Worm (Caenorhabditis elegans) whole organism, L4 larva: ENCODE data around the gene mig-18.

ENCODE experiments used
- F10B5.3 ChIP-seq: sonication (generic microtip); optimal IDR thresholded peaks from 2 replicates; lab custom pipeline; 2016; ENCODE audit warnings: mild to moderate bottlenecking, missing genetic modification characterization, missing compliant biosample characterization
- F26F4.8 ChIP-seq: fragments of 200-800 bp; sonication (Bioruptor generic); conservative IDR thresholded peaks from 2 replicates; pipeline ENCODE4 v1.3.6; 2022; ENCODE audit warnings: missing genetic modification characterization, missing compliant biosample characterization
- F44E2.7 ChIP-seq: fragments of 200-800 bp; sonication (Bioruptor generic); IDR thresholded peaks from 2 replicates; pipeline ENCODE4 v2.1.2; 2022; ENCODE audit warnings: missing genetic modification characterization, missing compliant biosample characterization
- F49E8.2 ChIP-seq: sonication (generic microtip); optimal IDR thresholded peaks from 2 replicates; lab custom pipeline; 2016; ENCODE audit warnings: missing compliant biosample characterization, mild to moderate bottlenecking, missing genetic modification characterization, borderline replicate concordance
- R02D3.7 ChIP-seq: fragments of 150-350 bp; sonication (generic microtip); optimal IDR thresholded peaks from 3 replicates; lab custom pipeline; 2014; ENCODE audit warnings: missing biosample characterization, missing genetic modification characterization
- T20F7.1 ChIP-seq: fragments of 200-800 bp; sonication (Bioruptor generic); optimal IDR thresholded peaks from 2 replicates; lab custom pipeline; 2018; ENCODE audit warnings: mild to moderate bottlenecking, missing genetic modification characterization, missing compliant biosample characterization
- T26A8.4 ChIP-seq: fragments of 200-800 bp; sonication (Bioruptor generic); IDR thresholded peaks from 2 replicates; pipeline ENCODE4 v1.3.6; 2022; ENCODE audit warnings: missing genetic modification characterization, missing compliant biosample characterization
- aha-1 ChIP-seq: fragments of 150-350 bp; peaks from one replicate; lab custom pipeline; 2014; ENCODE audit warnings: missing biosample characterization, missing genetic modification characterization
- aly-2 ChIP-seq: sonication (generic microtip); optimal IDR thresholded peaks from 2 replicates; lab custom pipeline; 2018; ENCODE audit warnings: missing biosample characterization, missing genetic modification characterization
- ceh-20 ChIP-seq: fragments of 200-800 bp; sonication (Bioruptor generic); IDR thresholded peaks from 2 replicates; pipeline ENCODE4 v1.3.6; 2022; ENCODE audit warnings: missing genetic modification reagents, missing genetic modification characterization, missing compliant biosample characterization
- ceh-32 ChIP-seq: sonication (generic microtip); optimal IDR thresholded peaks from 2 replicates; lab custom pipeline; 2016; ENCODE audit warnings: mild to moderate bottlenecking, missing genetic modification characterization, missing compliant biosample characterization; ENCODE audit not compliant: poor library complexity
- ceh-82 ChIP-seq: sonication (generic microtip); optimal IDR thresholded peaks from 2 replicates; lab custom pipeline; 2017; ENCODE audit warnings: missing biosample characterization, missing genetic modification characterization
- daf-8 ChIP-seq: fragments of 200-800 bp; sonication (Bioruptor generic); IDR thresholded peaks from 2 replicates; pipeline ENCODE4 v1.3.6; 2022; ENCODE audit warnings: missing genetic modification characterization, missing compliant biosample characterization
- dmd-6 ChIP-seq: fragments of 200-800 bp; sonication (Bioruptor generic); IDR thresholded peaks from 2 replicates; pipeline ENCODE4 v1.3.6; 2022; ENCODE audit warnings: missing genetic modification reagents, missing genetic modification characterization, missing compliant biosample characterization
- dve-1 ChIP-seq: sonication (generic microtip); optimal IDR thresholded peaks from 2 replicates; lab custom pipeline; 2017; ENCODE audit warnings: antibody characterized with exemption, mild to moderate bottlenecking, missing genetic modification characterization, missing compliant biosample characterization; ENCODE audit not compliant: insufficient read depth
- egl-43 ChIP-seq: fragments of 200-800 bp; sonication (Bioruptor generic); IDR thresholded peaks from 2 replicates; pipeline ENCODE4 v1.3.6; 2022; ENCODE audit warnings: missing genetic modification reagents, missing genetic modification characterization, missing compliant biosample characterization
- hlh-11 ChIP-seq: fragments of 200-800 bp; sonication (Bioruptor generic); optimal IDR thresholded peaks from 2 replicates; lab custom pipeline; 2018; ENCODE audit warnings: mild to moderate bottlenecking, missing genetic modification characterization, missing compliant biosample characterization
- lim-7 ChIP-seq: fragments of 200-800 bp; sonication (Bioruptor generic); IDR thresholded peaks from 2 replicates; pipeline ENCODE4 v1.3.6; 2022; ENCODE audit warnings: missing genetic modification characterization, missing compliant biosample characterization
- lir-3 ChIP-seq: sonication (generic microtip); optimal IDR thresholded peaks from 2 replicates; lab custom pipeline; 2016; ENCODE audit warnings: mild to moderate bottlenecking, missing genetic modification characterization, missing compliant biosample characterization
- lsy-2 ChIP-seq, 2 experiments: fragments of 150-350 bp in 1 of 2; sonication (generic microtip) in 1 of 2; optimal IDR thresholded peaks; 2 replicates each; lab custom pipeline; 2014 to 2017; ENCODE audit warnings: missing biosample characterization in 2 of 2, missing genetic modification characterization in 2 of 2
- madf-5 ChIP-seq, 2 experiments: fragments of 200-800 bp; sonication (Bioruptor generic); IDR thresholded peaks; 2 replicates each; pipeline ENCODE4 v1.3.6; 2022; ENCODE audit warnings: missing compliant biosample characterization in 2 of 2, missing genetic modification characterization in 2 of 2
- madf-9 ChIP-seq: fragments of 200-800 bp; sonication (Bioruptor generic); conservative IDR thresholded peaks from 2 replicates; pipeline ENCODE4 v1.3.6; 2022; ENCODE audit warnings: missing genetic modification reagents, missing genetic modification characterization, missing compliant biosample characterization
- mdl-1 ChIP-seq, 2 experiments: fragments of 150-350 bp in 1 of 2; sonication (generic microtip) in 1 of 2; optimal IDR thresholded peaks; 2 replicates each; lab custom pipeline; 2014 to 2017; ENCODE audit warnings: missing biosample characterization in 2 of 2, missing genetic modification characterization in 2 of 2
- mes-2 ChIP-seq: sonication (generic microtip); optimal IDR thresholded peaks from 2 replicates; lab custom pipeline; 2016; ENCODE audit warnings: missing genotype, mild to moderate bottlenecking, missing genetic modification characterization, missing compliant biosample characterization; ENCODE audit not compliant: poor library complexity, severe bottlenecking
- nhr-237 ChIP-seq: sonication (generic microtip); optimal IDR thresholded peaks from 2 replicates; lab custom pipeline; 2017; ENCODE audit warnings: missing biosample characterization, missing genetic modification characterization
- nhr-76 ChIP-seq: fragments of 150-350 bp; optimal IDR thresholded peaks from 2 replicates; lab custom pipeline; 2014; ENCODE audit warnings: missing biosample characterization, missing genetic modification characterization
- nhr-77 ChIP-seq: fragments of 150-350 bp; optimal IDR thresholded peaks from 2 replicates; lab custom pipeline; 2014; ENCODE audit warnings: missing biosample characterization, missing genetic modification characterization
- rbr-2 ChIP-seq: sonication (generic microtip); optimal IDR thresholded peaks from 2 replicates; lab custom pipeline; 2016; ENCODE audit warnings: missing genotype, missing genetic modification characterization, missing compliant biosample characterization
- set-16 ChIP-seq: fragments of 200-800 bp; sonication (Bioruptor generic); IDR thresholded peaks from 2 replicates; pipeline ENCODE4 v1.3.6; 2022; ENCODE audit warnings: missing genetic modification reagents, missing genetic modification characterization, missing compliant biosample characterization
- skn-1 ChIP-seq: fragments of 150-350 bp; optimal IDR thresholded peaks from 2 replicates; lab custom pipeline; 2014; ENCODE audit warnings: missing biosample characterization, missing genetic modification characterization
- snpc-1.2 ChIP-seq: fragments of 200-800 bp; sonication (Bioruptor generic); IDR thresholded peaks from 2 replicates; pipeline ENCODE4 v1.3.6; 2022; ENCODE audit warnings: missing genetic modification reagents, missing genetic modification characterization, missing compliant biosample characterization
- snpc-4 ChIP-seq: fragments of 150-350 bp; optimal IDR thresholded peaks from 2 replicates; lab custom pipeline; 2014; ENCODE audit warnings: missing biosample characterization, missing genetic modification characterization
- spr-1 ChIP-seq: sonication (generic microtip); optimal IDR thresholded peaks from 2 replicates; lab custom pipeline; 2016; ENCODE audit warnings: mild to moderate bottlenecking, missing genetic modification characterization, missing compliant biosample characterization
- spr-3 ChIP-seq: fragments of 200-800 bp; sonication (Bioruptor generic); optimal IDR thresholded peaks from 2 replicates; lab custom pipeline; 2018; ENCODE audit warnings: mild to moderate bottlenecking, missing genetic modification characterization, missing compliant biosample characterization
- tag-97 ChIP-seq: fragments of 200-800 bp; sonication (Bioruptor generic); IDR thresholded peaks from 2 replicates; pipeline ENCODE4 v1.3.6; 2022; ENCODE audit warnings: missing genetic modification characterization, missing compliant biosample characterization
- zag-1 ChIP-seq: fragments of 150-350 bp; optimal IDR thresholded peaks from 2 replicates; lab custom pipeline; 2014; ENCODE audit warnings: missing biosample characterization, missing genetic modification characterization
- zfp-2 ChIP-seq: sonication (generic microtip); optimal IDR thresholded peaks from 2 replicates; lab custom pipeline; 2016; ENCODE audit warnings: mild to moderate bottlenecking, missing genetic modification characterization, missing compliant biosample characterization
- zip-11 ChIP-seq: fragments of 200-800 bp; sonication (Bioruptor generic); IDR thresholded peaks from 2 replicates; pipeline ENCODE4 v1.3.6; 2022; ENCODE audit warnings: missing genetic modification characterization, missing compliant biosample characterization
- zip-2 ChIP-seq: fragments of 150-350 bp; optimal IDR thresholded peaks from 2 replicates; lab custom pipeline; 2014; ENCODE audit warnings: missing biosample characterization, missing genetic modification characterization

The mig-18 gene

ce11 chrIII:13427817-13428216 is 24.8 kb downstream of the mig-18 start:
- TF ChIP-seq lir-3 (tag; lab: Kevin White, UChicago) = no peak
- no peak for TF ChIP-seq mdl-1 (tag; optimal IDR thresholded peaks at IDR 0.05; lab: Kevin White, UChicago)
- no peak for TF ChIP-seq nhr-77 (tag; lab: Kevin White, UChicago)
- TF ChIP-seq T26A8.4 = no peak
- no peak for TF ChIP-seq R02D3.7 (tag; lab: Kevin White, UChicago)
- TF ChIP-seq zip-11 (GFP tag; lab: Robert Waterston, UW) = no peak
- TF ChIP-seq lsy-2 (tag; optimal IDR thresholded peaks at IDR 0.05; lab: Kevin White, UChicago) = no peak
- TF ChIP-seq snpc-4 (tag; lab: Kevin White, UChicago) = no peak
- no peak for TF ChIP-seq aly-2 (tag; lab: Kevin White, UChicago)

DNA sequence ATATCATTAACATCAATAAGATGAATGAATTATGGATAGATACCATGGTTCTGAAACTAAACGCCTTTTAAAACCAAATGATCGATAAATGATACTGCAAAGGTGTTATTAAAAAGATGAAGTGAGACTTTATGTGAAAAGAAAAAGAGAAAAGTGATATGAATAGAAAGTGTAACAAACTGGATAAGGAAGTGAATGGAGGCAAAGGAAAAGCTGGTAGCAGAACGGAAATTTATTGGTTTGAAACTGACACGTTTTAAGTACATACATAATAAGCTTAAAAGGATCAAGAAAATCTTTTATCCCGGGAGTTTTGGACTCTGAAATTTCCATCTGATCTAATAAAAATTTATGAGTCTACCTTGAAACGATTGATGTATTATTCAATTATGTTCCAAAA is 26.6 kb downstream of the mig-18 start, which contains the start of gene bli-5:
bli-5 (minus strand) TSS at position 101 of the 400 bp plus-strand sequence.
- TF ChIP-seq snpc-4 (tag; lab: Kevin White, UChicago) = no peak
- TF ChIP-seq nhr-77 (tag; lab: Kevin White, UChicago) = no peak
- no peak for TF ChIP-seq zip-2 (tag; lab: Kevin White, UChicago)
- no peak for TF ChIP-seq madf-5 (GFP tag; IDR thresholded peaks at IDR 0.05; lab: Robert Waterston, UW)
- TF ChIP-seq spr-1 (tag; lab: Kevin White, UChicago) = no peak
- TF ChIP-seq R02D3.7 (tag; lab: Kevin White, UChicago) = no peak
- no peak for TF ChIP-seq ceh-20
- no peak for TF ChIP-seq lim-7
- TF ChIP-seq, all 104 proteins: peak for 0

DNA sequence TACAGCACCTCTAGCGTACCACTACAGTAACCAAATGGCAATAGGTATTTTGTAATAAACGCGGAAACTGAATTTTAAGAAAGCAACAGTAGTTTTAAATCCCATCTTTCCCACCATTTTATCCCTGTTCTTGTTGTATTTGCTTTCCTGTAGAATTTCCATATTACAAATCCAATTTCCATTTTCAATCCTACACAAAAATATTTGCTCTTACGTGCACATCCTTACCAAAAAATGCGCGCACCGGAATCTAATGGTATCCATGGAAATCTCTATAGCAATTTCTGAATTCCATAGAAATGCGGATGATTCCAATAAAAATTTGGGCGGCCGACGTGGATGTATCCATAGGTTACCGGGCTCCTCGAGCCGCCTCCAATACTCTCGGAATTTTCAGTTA is 27.1 kb downstream of the mig-18 start, which contains the start of gene trf-1:
trf-1 (plus strand) TSS at position 301 of the 400 bp plus-strand sequence.
- TF ChIP-seq nhr-237 (tag; lab: Kevin White, UChicago) = no peak
- no peak for TF ChIP-seq ceh-20
- no peak for TF ChIP-seq tag-97 (GFP tag; lab: Robert Waterston, UW)
- TF ChIP-seq, all 104 proteins: peak for 0

DNA sequence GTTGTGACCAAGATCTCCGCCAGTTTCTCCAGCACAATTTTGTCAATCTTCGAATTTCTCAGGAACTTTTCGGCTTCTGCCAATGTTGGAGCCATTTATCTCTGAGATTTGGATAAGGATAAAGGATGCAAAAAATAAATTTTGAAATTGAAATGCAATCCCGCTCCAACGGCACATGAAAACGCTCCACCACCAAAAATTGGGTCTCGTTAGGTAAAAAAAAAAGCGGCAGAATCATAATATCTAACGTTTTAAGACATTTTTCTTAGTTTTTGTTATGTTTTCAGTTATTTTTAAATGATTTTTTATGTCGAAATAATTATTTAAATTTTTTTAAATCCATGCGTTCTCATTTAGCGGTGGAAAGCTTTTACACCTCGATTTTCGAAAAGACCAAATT is 31.4 kb downstream of the mig-18 start, which contains the start of gene F45G2.7:
F45G2.7 (minus strand) TSS at position 101 of the 400 bp plus-strand sequence.
- no peak for TF ChIP-seq egl-43
- TF ChIP-seq ceh-32 = no peak
- no peak for TF ChIP-seq dve-1 (tag; lab: Kevin White, UChicago)
- no peak for TF ChIP-seq mes-2 (tag; lab: Kevin White, UChicago)
- TF ChIP-seq madf-5 (GFP tag; IDR thresholded peaks at IDR 0.05; lab: Robert Waterston, UW) = no peak
- no peak for TF ChIP-seq ceh-82 (tag; lab: Kevin White, UChicago)
- no peak for TF ChIP-seq F26F4.8
- TF ChIP-seq F44E2.7 = no peak
- TF ChIP-seq daf-8 (GFP tag; lab: Robert Waterston, UW) = no peak
- no peak for TF ChIP-seq zfp-2 (tag; lab: Kevin White, UChicago)
- TF ChIP-seq nhr-76 (tag; lab: Kevin White, UChicago) = no peak
- no peak for TF ChIP-seq madf-9 (GFP tag; lab: Robert Waterston, UW)
- TF ChIP-seq aha-1 (tag; lab: Kevin White, UChicago) = no peak
- TF ChIP-seq nhr-77 (tag; lab: Kevin White, UChicago) = no peak
- TF ChIP-seq rbr-2 (tag; lab: Kevin White, UChicago) = no peak
- TF ChIP-seq zag-1 (tag; lab: Kevin White, UChicago) = no peak
- TF ChIP-seq hlh-11 (tag; lab: Kevin White, UChicago) = no peak

- no peak for TF ChIP-seq skn-1
- TF ChIP-seq spr-3 = no peak
- no peak for TF ChIP-seq T20F7.1
- TF ChIP-seq F49E8.2 (tag; lab: Kevin White, UChicago) = no peak
- no peak for TF ChIP-seq set-16 (GFP tag; lab: Robert Waterston, UW)
- TF ChIP-seq zip-11 (GFP tag; lab: Robert Waterston, UW) = no peak
- TF ChIP-seq snpc-4 (tag; lab: Kevin White, UChicago) = no peak
- TF ChIP-seq snpc-1.2 = no peak
- no peak for TF ChIP-seq F10B5.3 (tag; lab: Kevin White, UChicago)
- TF ChIP-seq dmd-6 = no peak
- TF ChIP-seq, all 104 proteins: peak for 0
These were observed 32.5 kb downstream of the mig-18 start, which contains the start of gene F45G2.8 for ce11 chrIII:13435570-13435969. Gene F45G2.8, minus strand, starts transcription at chrIII:13435670.
